Worm (Caenorhabditis elegans): Measurements from ENCODE around the gene rcq-5.

DNA sequence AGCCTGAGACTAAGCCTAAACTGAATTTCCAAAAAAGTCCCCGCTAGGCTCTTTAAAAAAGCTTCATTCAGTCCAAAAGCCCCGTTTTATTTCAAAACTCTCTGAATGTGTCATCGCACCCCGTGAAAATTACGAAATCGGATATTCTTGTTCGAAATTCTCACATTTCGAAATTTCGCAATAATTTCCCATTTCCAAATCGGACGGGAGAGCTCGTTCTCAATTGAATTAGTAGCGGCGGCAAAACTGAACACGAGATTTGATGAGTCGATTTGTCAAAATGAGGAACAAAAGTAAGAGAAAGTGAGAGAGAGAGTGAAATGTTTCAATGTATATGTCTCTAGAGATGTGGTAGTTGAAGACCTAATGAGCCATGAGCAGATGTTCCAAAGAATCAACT is 22.8 kb downstream of the rcq-5 start:
- no peak for TF ChIP-seq him-1 (tag; optimal IDR thresholded peaks at IDR 0.05)
- TF ChIP-seq dao-5 (tag; optimal IDR thresholded peaks at IDR 0.05): no peak
